Worm (Caenorhabditis elegans) whole organism, L3 larva: ENCODE measurements around the gene nlp-49.

Source experiments
- ama-1 ChIP-seq: fragments of 150-350 bp; optimal IDR thresholded peaks from 2 replicates; lab custom pipeline; 2018
- fkh-10 ChIP-seq: sonication (generic microtip); optimal IDR thresholded peaks from 2 replicates; lab custom pipeline; 2017; ENCODE audit warnings: missing biosample characterization, missing genetic modification reagents, missing genetic modification characterization
- mdl-1 ChIP-seq: fragments of 150-350 bp; optimal IDR thresholded peaks from 2 replicates; lab custom pipeline; 2014; ENCODE audit warnings: missing biosample characterization, missing genetic modification characterization
- pqm-1 ChIP-seq: fragments of 150-350 bp; optimal IDR thresholded peaks from 2 replicates; lab custom pipeline; 2017; ENCODE audit warnings: missing biosample characterization, missing genetic modification characterization, inconsistent platforms
- unc-39 ChIP-seq: sonication (generic microtip); optimal IDR thresholded peaks from 4 replicates; lab custom pipeline; 2017; ENCODE audit warnings: missing biosample characterization, missing genetic modification characterization
- ztf-11 ChIP-seq: fragments of 150-350 bp; optimal IDR thresholded peaks from 2 replicates; lab custom pipeline; 2014; ENCODE audit warnings: missing biosample characterization, missing genetic modification characterization

- TF ChIP-seq ama-1 (lab: Kevin White, UChicago) (no peak), mdl-1 (tag; lab: Kevin White, UChicago) (no peak), pqm-1 (tag; lab: Kevin White, UChicago) (no peak), ztf-11 (tag; lab: Kevin White, UChicago) (no peak), fkh-10 (GFP tag; lab: Kevin White, UChicago) (no peak), unc-39 (tag; lab: Kevin White, UChicago) (no peak)
These were observed 18.9 kb upstream of the nlp-49 start, which contains the start of gene flp-7 for ce11 chrX:5885565-5885964.
